Fruit fly (Drosophila melanogaster) whole organism, embryonic: Measurements from ENCODE around the gene SsRbeta.
A peak's percentile ranks its signal among the peaks of the same experiment; 100 is the strongest.

Source experiments
- Atf3 ChIP-seq: fragments of 200-800 bp; sonication (Bioruptor generic); optimal IDR thresholded peaks from 3 replicates; lab custom pipeline; 2016; ENCODE audit warnings: missing biosample characterization, missing genetic modification characterization
- CG10274 ChIP-seq: fragments of 200-800 bp; sonication (Bioruptor generic); optimal IDR thresholded peaks from 3 replicates; lab custom pipeline; 2017; ENCODE audit warnings: missing biosample characterization, mild to moderate bottlenecking, missing genetic modification characterization
- CG10366 ChIP-seq: fragments of 200-800 bp; sonication (Bioruptor generic); IDR thresholded peaks from 2 replicates; pipeline ENCODE4 v1.3.6; 2022; ENCODE audit warnings: missing biosample characterization, missing genetic modification characterization
- CG10979 ChIP-seq: fragments of 200-800 bp; sonication (Bioruptor generic); optimal IDR thresholded peaks from 2 replicates; lab custom pipeline; 2018; ENCODE audit warnings: missing biosample characterization, mild to moderate bottlenecking, missing genetic modification characterization, moderate library complexity
- CG11247 ChIP-seq: fragments of 200-800 bp; sonication (Bioruptor generic); IDR thresholded peaks from 2 replicates; pipeline ENCODE4 v1.3.6; 2022; ENCODE audit warnings: missing biosample characterization, missing genetic modification characterization
- CG11695 ChIP-seq: fragments of 200-800 bp; sonication (Bioruptor generic); IDR thresholded peaks from 3 replicates; pipeline ENCODE4 v1.3.6; 2022; ENCODE audit warnings: missing biosample characterization, missing genetic modification characterization
- CG1233 ChIP-seq: fragments of 200-800 bp; sonication (Bioruptor generic); optimal IDR thresholded peaks from 4 replicates; lab custom pipeline; 2018; ENCODE audit warnings: missing biosample characterization, mild to moderate bottlenecking, missing genetic modification characterization
- CG1602 ChIP-seq: fragments of 200-800 bp; sonication (Bioruptor generic); optimal IDR thresholded peaks from 3 replicates; lab custom pipeline; 2016; ENCODE audit warnings: missing biosample characterization, missing genetic modification characterization
- CG17359 ChIP-seq: fragments of 200-800 bp; sonication (Bioruptor generic); optimal IDR thresholded peaks from 3 replicates; lab custom pipeline; 2018; ENCODE audit warnings: missing biosample characterization, mild to moderate bottlenecking, missing genetic modification characterization, moderate library complexity
- CG17568 ChIP-seq: fragments of 200-800 bp; sonication (Bioruptor generic); optimal IDR thresholded peaks from 2 replicates; lab custom pipeline; 2018; ENCODE audit warnings: missing biosample characterization, mild to moderate bottlenecking, missing genetic modification characterization, moderate library complexity
- CG1792 ChIP-seq: fragments of 200-800 bp; sonication (Bioruptor generic); optimal IDR thresholded peaks from 2 replicates; lab custom pipeline; 2016; ENCODE audit warnings: missing biosample characterization, missing genetic modification characterization
- CG2120 ChIP-seq: fragments of 200-800 bp; sonication (Bioruptor generic); optimal IDR thresholded peaks from 3 replicates; lab custom pipeline; 2016; ENCODE audit warnings: missing biosample characterization, missing genetic modification characterization
- CG31441 ChIP-seq: fragments of 200-800 bp; sonication (Bioruptor generic); IDR thresholded peaks from 2 replicates; pipeline ENCODE4 v1.3.6; 2022; ENCODE audit warnings: missing biosample characterization, missing genetic modification characterization
- CG3163 ChIP-seq: fragments of 200-800 bp; sonication (Bioruptor generic); optimal IDR thresholded peaks from 3 replicates; lab custom pipeline; 2016; ENCODE audit warnings: missing biosample characterization, missing genetic modification characterization
- CG32532 ChIP-seq: fragments of 200-800 bp; sonication (Bioruptor generic); IDR thresholded peaks from 2 replicates; pipeline ENCODE4 v1.3.6; 2022; ENCODE audit warnings: missing biosample characterization, missing genetic modification characterization
- CG3281 ChIP-seq: fragments of 200-800 bp; sonication (Bioruptor generic); optimal IDR thresholded peaks from 3 replicates; lab custom pipeline; 2017; ENCODE audit warnings: missing biosample characterization, mild to moderate bottlenecking, missing genetic modification characterization
- CG3995 ChIP-seq: fragments of 200-800 bp; sonication (Bioruptor generic); optimal IDR thresholded peaks from 3 replicates; lab custom pipeline; 2016; ENCODE audit warnings: missing biosample characterization, missing genetic modification characterization
- CG4404 ChIP-seq: fragments of 200-800 bp; sonication (Bioruptor generic); IDR thresholded peaks from 2 replicates; pipeline ENCODE4 v1.3.6; 2022; ENCODE audit warnings: missing biosample characterization, missing genetic modification characterization
- CG7372 ChIP-seq: fragments of 200-800 bp; sonication (Bioruptor generic); IDR thresholded peaks from 2 replicates; pipeline ENCODE4 v1.3.6; 2022; ENCODE audit warnings: missing biosample characterization, missing genetic modification characterization
- CG7987 ChIP-seq: fragments of 200-800 bp; sonication (Bioruptor generic); optimal IDR thresholded peaks from 2 replicates; lab custom pipeline; 2018; ENCODE audit warnings: missing biosample characterization, mild to moderate bottlenecking, missing genetic modification characterization, moderate library complexity
- CG8944 ChIP-seq: fragments of 200-800 bp; sonication (Bioruptor generic); optimal IDR thresholded peaks from 3 replicates; lab custom pipeline; 2016; ENCODE audit warnings: missing biosample characterization, missing genetic modification characterization
- CG9609 ChIP-seq: fragments of 200-800 bp; sonication (Bioruptor generic); optimal IDR thresholded peaks from 3 replicates; lab custom pipeline; 2016; ENCODE audit warnings: missing biosample characterization, missing genetic modification characterization
- CG9727 ChIP-seq: fragments of 200-800 bp; sonication (Bioruptor generic); optimal IDR thresholded peaks from 3 replicates; lab custom pipeline; 2017; ENCODE audit warnings: missing biosample characterization, mild to moderate bottlenecking, missing genetic modification characterization
- CG9817 ChIP-seq: fragments of 200-800 bp; sonication (Bioruptor generic); optimal IDR thresholded peaks from 2 replicates; lab custom pipeline; 2018; ENCODE audit warnings: missing biosample characterization, mild to moderate bottlenecking, missing genetic modification characterization, moderate library complexity
- CoRest ChIP-seq: fragments of 200-800 bp; sonication (Bioruptor generic); optimal IDR thresholded peaks from 3 replicates; lab custom pipeline; 2018; ENCODE audit warnings: missing biosample characterization, mild to moderate bottlenecking, missing genetic modification characterization, moderate library complexity
- Dip3 ChIP-seq: fragments of 200-800 bp; sonication (Bioruptor generic); optimal IDR thresholded peaks from 3 replicates; lab custom pipeline; 2016; ENCODE audit warnings: missing biosample characterization, missing genetic modification characterization
- HLH54F ChIP-seq: fragments of 200-800 bp; sonication (Bioruptor generic); optimal IDR thresholded peaks from 3 replicates; lab custom pipeline; 2016; ENCODE audit warnings: missing biosample characterization, missing genetic modification characterization
- HmgZ ChIP-seq: fragments of 200-800 bp; sonication (Bioruptor generic); optimal IDR thresholded peaks from 2 replicates; lab custom pipeline; 2018; ENCODE audit warnings: missing biosample characterization, mild to moderate bottlenecking, missing genetic modification characterization
- Hr39 ChIP-seq: fragments of >200 bp; optimal IDR thresholded peaks from 2 replicates; lab custom pipeline; 2017
- Hr51 ChIP-seq, 2 experiments: fragments of 200-800 bp; sonication (Bioruptor generic); optimal IDR thresholded peaks; 2 replicates in 1 of 2; 3 replicates in 1 of 2; lab custom pipeline; 2016 to 2018; ENCODE audit warnings: missing biosample characterization in 2 of 2, missing genetic modification characterization in 2 of 2, mild to moderate bottlenecking in 1 of 2, moderate library complexity in 1 of 2
- Max ChIP-seq: fragments of 200-800 bp; sonication (Bioruptor generic); optimal IDR thresholded peaks from 2 replicates; lab custom pipeline; 2016; ENCODE audit warnings: missing biosample characterization, mild to moderate bottlenecking, missing genetic modification characterization
- Meics ChIP-seq: fragments of 200-800 bp; sonication (Bioruptor generic); optimal IDR thresholded peaks from 2 replicates; lab custom pipeline; 2017; ENCODE audit warnings: missing biosample characterization, mild to moderate bottlenecking, missing genetic modification characterization
- Myb ChIP-seq: fragments of 200-800 bp; sonication (Bioruptor generic); optimal IDR thresholded peaks from 2 replicates; lab custom pipeline; 2016; ENCODE audit warnings: missing biosample characterization, missing genetic modification characterization
- Sox102F ChIP-seq: fragments of 200-800 bp; sonication (Bioruptor generic); optimal IDR thresholded peaks from 2 replicates; lab custom pipeline; 2018; ENCODE audit warnings: missing biosample characterization, mild to moderate bottlenecking, missing genetic modification characterization, moderate library complexity
- bab2 ChIP-seq: fragments of 200-800 bp; sonication (Bioruptor generic); optimal IDR thresholded peaks from 2 replicates; lab custom pipeline; 2016; ENCODE audit warnings: missing biosample characterization, missing genetic modification characterization
- fd3F ChIP-seq: fragments of 200-800 bp; sonication (Bioruptor generic); optimal IDR thresholded peaks from 2 replicates; lab custom pipeline; 2018; ENCODE audit warnings: missing biosample characterization, mild to moderate bottlenecking, missing genetic modification characterization, moderate library complexity
- fd64A ChIP-seq: fragments of 200-800 bp; sonication (Bioruptor generic); optimal IDR thresholded peaks from 3 replicates; lab custom pipeline; 2018; ENCODE audit warnings: missing biosample characterization, mild to moderate bottlenecking, missing genetic modification characterization
- gfzf ChIP-seq: fragments of 200-800 bp; sonication (Bioruptor generic); optimal IDR thresholded peaks from 2 replicates; lab custom pipeline; 2016; ENCODE audit warnings: missing biosample characterization, mild to moderate bottlenecking, missing genetic modification characterization, moderate library complexity
- her ChIP-seq: fragments of 200-800 bp; sonication (Bioruptor generic); optimal IDR thresholded peaks from 2 replicates; lab custom pipeline; 2016; ENCODE audit warnings: missing biosample characterization, missing genetic modification characterization
- hkb ChIP-seq, 2 experiments: fragments of 200-800 bp in 1 of 2; fragments of >200 bp in 1 of 2; sonication (Bioruptor generic) in 1 of 2; IDR thresholded peaks in 1 of 2; optimal IDR thresholded peaks in 1 of 2; 2 replicates each; pipeline versions ENCODE4 v1.3.6 to Lab custom; 2017 to 2022; ENCODE audit warnings: missing biosample characterization in 1 of 2, missing genetic modification characterization in 1 of 2
- lilli ChIP-seq: fragments of 200-800 bp; sonication (Bioruptor generic); optimal IDR thresholded peaks from 3 replicates; lab custom pipeline; 2016; ENCODE audit warnings: missing biosample characterization, missing genetic modification characterization
- pita ChIP-seq: fragments of 200-800 bp; sonication (Bioruptor generic); optimal IDR thresholded peaks from 2 replicates; lab custom pipeline; 2017; ENCODE audit warnings: missing biosample characterization, mild to moderate bottlenecking, missing genetic modification characterization
- pnt ChIP-seq: fragments of 200-800 bp; sonication (Bioruptor generic); optimal IDR thresholded peaks from 3 replicates; lab custom pipeline; 2016; ENCODE audit warnings: missing biosample characterization, missing genetic modification characterization
- sd ChIP-seq: fragments of 200-800 bp; sonication (Bioruptor generic); optimal IDR thresholded peaks from 3 replicates; lab custom pipeline; 2018; ENCODE audit warnings: missing biosample characterization, mild to moderate bottlenecking, missing genetic modification characterization, moderate library complexity
- shn ChIP-seq: fragments of 200-800 bp; sonication (Bioruptor generic); optimal IDR thresholded peaks from 3 replicates; lab custom pipeline; 2016; ENCODE audit warnings: missing biosample characterization, missing genetic modification characterization
- tgo ChIP-seq: fragments of 200-800 bp; sonication (Bioruptor generic); IDR thresholded peaks from 3 replicates; pipeline ENCODE4 v1.3.6; 2022; ENCODE audit warnings: missing biosample characterization, missing genetic modification characterization
- unpg ChIP-seq: fragments of 200-800 bp; sonication (Bioruptor generic); optimal IDR thresholded peaks from 3 replicates; lab custom pipeline; 2018; ENCODE audit warnings: missing biosample characterization, mild to moderate bottlenecking, missing genetic modification characterization, moderate library complexity
- wdn ChIP-seq: fragments of 200-800 bp; sonication (Bioruptor generic); IDR thresholded peaks from 2 replicates; pipeline ENCODE4 v1.3.6; 2022; ENCODE audit warnings: missing biosample characterization, missing genetic modification characterization
- zfh1 ChIP-seq: fragments of 200-800 bp; sonication (Bioruptor generic); IDR thresholded peaks from 3 replicates; pipeline ENCODE4 v1.3.6; 2022; ENCODE audit warnings: missing biosample characterization, missing genetic modification characterization

The SsRbeta gene

dm6 chr3L:16165356-16166168, 36.1 kb downstream of the SsRbeta start:
- peak; percentile 78 for TF ChIP-seq lilli (GFP tag; lab: Kevin White, UChicago)
- TF ChIP-seq sd (tag; lab: Kevin White, UChicago) = peak; percentile 40
- TF ChIP-seq Dip3 (GFP tag; lab: Kevin White, UChicago) = peak; percentile 66
- TF ChIP-seq CG4404 = peak; percentile 41; the same call in 1 of the 2 replicates
- peak; percentile 15 for TF ChIP-seq CG1792 (GFP tag; lab: Kevin White, UChicago)
- no peak for TF ChIP-seq fd64A (GFP tag; lab: Kevin White, UChicago)
- peak; percentile 45; the same call in 1 of the 2 replicates for TF ChIP-seq CG11247 (GFP tag; lab: Robert Waterston, UW)
- TF ChIP-seq her (GFP tag; lab: Kevin White, UChicago) = peak; percentile 17
- TF ChIP-seq CG11695 = peak; percentile 50; the same call in 1 of the 3 replicates
- TF ChIP-seq CG10366 = peak; percentile 37
- no peak for TF ChIP-seq Atf3 (GFP tag; lab: Kevin White, UChicago)
- no peak for TF ChIP-seq pita (GFP tag; lab: Kevin White, UChicago)
- peak in 1 of 2 experiments; percentile 61 for TF ChIP-seq Hr51 (GFP tag; optimal IDR thresholded peaks at IDR 0.05; lab: Kevin White, UChicago)
- TF ChIP-seq HmgZ = peak; percentile 11
- peak; percentile 16 for TF ChIP-seq pnt (GFP tag; lab: Kevin White, UChicago)
- TF ChIP-seq CG9609 (GFP tag; lab: Kevin White, UChicago) = peak; percentile 17
- peak; percentile 31 for TF ChIP-seq CG1602 (GFP tag; lab: Kevin White, UChicago)
- no peak for TF ChIP-seq gfzf (GFP tag; lab: Kevin White, UChicago)
- peak; percentile 31 for TF ChIP-seq CG9727 (GFP tag; lab: Kevin White, UChicago)
- TF ChIP-seq CG7372 (GFP tag; lab: Robert Waterston, UW) = no peak
- peak; percentile 86 for TF ChIP-seq CG2120
- TF ChIP-seq CG17568 = no peak
- TF ChIP-seq Meics = peak; percentile 37
- TF ChIP-seq bab2 (GFP tag; lab: Kevin White, UChicago) = peak; percentile 51
- no peak for TF ChIP-seq wdn (GFP tag; lab: Robert Waterston, UW)
- TF ChIP-seq zfh1 (GFP tag; lab: Robert Waterston, UW) = 0 out of 3 replicates have a peak, but pooled peaks have one; percentile 35
- peak; percentile 36 for TF ChIP-seq CG3995 (GFP tag; lab: Kevin White, UChicago)
- peak; percentile 27 for TF ChIP-seq shn
- peak; percentile 49 for TF ChIP-seq CG3281 (GFP tag; lab: Kevin White, UChicago)
- peak; percentile 44 for TF ChIP-seq Sox102F (GFP tag; lab: Kevin White, UChicago)
- peak; percentile 68 for TF ChIP-seq HLH54F
- peak; percentile 21 for TF ChIP-seq fd3F (GFP tag; lab: Kevin White, UChicago)
- TF ChIP-seq Myb (GFP tag; lab: Kevin White, UChicago) = peak; percentile 29
- peak; percentile 47 for TF ChIP-seq CG10274 (GFP tag; lab: Kevin White, UChicago)
- TF ChIP-seq Hr39 (lab: Kevin White, UChicago) = no peak
- TF ChIP-seq CG3163 (GFP tag; lab: Kevin White, UChicago) = peak; percentile 3
- no peak for TF ChIP-seq CG10979 (tag; lab: Kevin White, UChicago)
- TF ChIP-seq CoRest (tag; lab: Kevin White, UChicago) = peak; percentile 69
- TF ChIP-seq tgo = peak; percentile 19; the same call in 1 of the 3 replicates
- TF ChIP-seq unpg (GFP tag; lab: Kevin White, UChicago) = peak; percentile 8
- peak; percentile 25 for TF ChIP-seq CG9817 (tag; lab: Kevin White, UChicago)
- TF ChIP-seq CG17359 (tag; lab: Kevin White, UChicago) = peak; percentile 31
- peak; percentile 0 for TF ChIP-seq Max (GFP tag; lab: Kevin White, UChicago)
- 0 out of 2 replicates have a peak, but pooled peaks have one; percentile 17 for TF ChIP-seq CG31441 (GFP tag; lab: Robert Waterston, UW)
- peak; percentile 29 for TF ChIP-seq CG1233 (GFP tag; lab: Kevin White, UChicago)
- no peak for TF ChIP-seq CG7987 (GFP tag; lab: Kevin White, UChicago)
- TF ChIP-seq CG8944 (GFP tag; lab: Kevin White, UChicago) = peak; percentile 37
- TF ChIP-seq CG32532 (GFP tag; lab: Robert Waterston, UW) = peak; percentile 77
- TF ChIP-seq hkb (optimal IDR thresholded peaks at IDR 0.05; lab: Kevin White, UChicago) = no peak
- 0 out of 2 replicates have a peak, but pooled peaks have one; percentile 20 for TF ChIP-seq hkb (GFP tag; IDR thresholded peaks at IDR 0.05; lab: Robert Waterston, UW)
